Fruit fly (Drosophila melanogaster) whole organism, embryonic: ENCODE measurements around the gene CG12054.

Experiments
- Atf-2 ChIP-seq: fragments of 200-800 bp; sonication (Bioruptor generic); optimal IDR thresholded peaks from 2 replicates; lab custom pipeline; 2016; ENCODE audit warnings: missing biosample characterization, missing genetic modification characterization
- CG10654 ChIP-seq: fragments of 200-800 bp; sonication (Bioruptor generic); optimal IDR thresholded peaks from 2 replicates; lab custom pipeline; 2016; ENCODE audit warnings: missing biosample characterization, missing genetic modification characterization
- CG14667 ChIP-seq: fragments of 200-800 bp; sonication (Bioruptor generic); IDR thresholded peaks from 2 replicates; pipeline ENCODE4 v1.3.6; 2022; ENCODE audit warnings: missing biosample characterization, missing genetic modification characterization
- CG15011 ChIP-seq: fragments of 200-800 bp; sonication (Bioruptor generic); optimal IDR thresholded peaks from 3 replicates; lab custom pipeline; 2018; ENCODE audit warnings: missing biosample characterization, mild to moderate bottlenecking, missing genetic modification characterization
- CG15269 ChIP-seq: fragments of 200-800 bp; sonication (Bioruptor generic); optimal IDR thresholded peaks from 2 replicates; lab custom pipeline; 2018; ENCODE audit warnings: missing biosample characterization, mild to moderate bottlenecking, missing genetic modification characterization, moderate library complexity
- CG15514 ChIP-seq: fragments of 200-800 bp; sonication (Bioruptor generic); optimal IDR thresholded peaks from 3 replicates; lab custom pipeline; 2017; ENCODE audit warnings: missing biosample characterization, missing genetic modification characterization, mild to moderate bottlenecking, moderate library complexity, missing genetic modification reagents
- CG1647 ChIP-seq: fragments of 200-800 bp; sonication (Bioruptor generic); optimal IDR thresholded peaks from 3 replicates; lab custom pipeline; 2016; ENCODE audit warnings: missing biosample characterization, missing genetic modification characterization
- CG16813 ChIP-seq: fragments of 200-800 bp; sonication (Bioruptor generic); IDR thresholded peaks from 3 replicates; pipeline ENCODE4 v1.3.6; 2022; ENCODE audit warnings: missing biosample characterization, missing genetic modification characterization; ENCODE audit not compliant: partially characterized antibody
- CG16863 ChIP-seq: fragments of 200-800 bp; sonication (Bioruptor generic); optimal IDR thresholded peaks from 3 replicates; lab custom pipeline; 2016; ENCODE audit warnings: missing biosample characterization, missing genetic modification characterization
- CG17359 ChIP-seq: fragments of 200-800 bp; sonication (Bioruptor generic); optimal IDR thresholded peaks from 3 replicates; lab custom pipeline; 2018; ENCODE audit warnings: missing biosample characterization, mild to moderate bottlenecking, missing genetic modification characterization, moderate library complexity
- CG18262 ChIP-seq: fragments of 200-800 bp; optimal IDR thresholded peaks from 3 replicates; lab custom pipeline; 2019; ENCODE audit warnings: missing biosample characterization, mild to moderate bottlenecking, missing genetic modification characterization, moderate library complexity
- CG31224 ChIP-seq: fragments of 200-800 bp; sonication (Bioruptor generic); IDR thresholded peaks from 2 replicates; pipeline ENCODE4 v1.3.6; 2022; ENCODE audit warnings: missing biosample characterization, missing genetic modification characterization
- CG4404 ChIP-seq: fragments of 200-800 bp; sonication (Bioruptor generic); IDR thresholded peaks from 2 replicates; pipeline ENCODE4 v1.3.6; 2022; ENCODE audit warnings: missing biosample characterization, missing genetic modification characterization
- CG7745 ChIP-seq: fragments of 200-800 bp; sonication (Bioruptor generic); optimal IDR thresholded peaks from 2 replicates; lab custom pipeline; 2018; ENCODE audit warnings: missing biosample characterization, mild to moderate bottlenecking, missing genetic modification characterization, moderate library complexity
- CG9727 ChIP-seq: fragments of 200-800 bp; sonication (Bioruptor generic); optimal IDR thresholded peaks from 3 replicates; lab custom pipeline; 2017; ENCODE audit warnings: missing biosample characterization, mild to moderate bottlenecking, missing genetic modification characterization
- Chrac-16 ChIP-seq: fragments of 200-800 bp; sonication (Bioruptor generic); optimal IDR thresholded peaks from 3 replicates; lab custom pipeline; 2016; ENCODE audit warnings: missing biosample characterization, missing genetic modification characterization
- HHEX ChIP-seq: fragments of 200-800 bp; sonication (Bioruptor generic); optimal IDR thresholded peaks from 3 replicates; lab custom pipeline; 2017; ENCODE audit warnings: missing biosample characterization, mild to moderate bottlenecking, missing genetic modification characterization, missing genetic modification reagents
- Hey ChIP-seq: fragments of 200-800 bp; sonication (Bioruptor generic); optimal IDR thresholded peaks from 3 replicates; lab custom pipeline; 2018; ENCODE audit warnings: missing biosample characterization, mild to moderate bottlenecking, missing genetic modification characterization
- HmgZ ChIP-seq: fragments of 200-800 bp; sonication (Bioruptor generic); optimal IDR thresholded peaks from 2 replicates; lab custom pipeline; 2018; ENCODE audit warnings: missing biosample characterization, mild to moderate bottlenecking, missing genetic modification characterization
- Lhr ChIP-seq: fragments of 200-800 bp; sonication (Bioruptor generic); optimal IDR thresholded peaks from 3 replicates; lab custom pipeline; 2017; ENCODE audit warnings: mild to moderate bottlenecking, missing biosample characterization, missing genetic modification reagents, missing genetic modification characterization
- Med ChIP-seq: fragments of 200-800 bp; sonication (Bioruptor generic); peaks from one replicate; lab custom pipeline; 2016; ENCODE audit warnings: missing biosample characterization, missing genetic modification characterization, mild to moderate bottlenecking, inconsistent platforms, moderate library complexity
- NC2β ChIP-seq: fragments of 200-800 bp; sonication (Bioruptor generic); optimal IDR thresholded peaks from 2 replicates; lab custom pipeline; 2016; ENCODE audit warnings: missing biosample characterization, missing genetic modification characterization
- Nf-YC ChIP-seq: fragments of 200-800 bp; optimal IDR thresholded peaks from 3 replicates; lab custom pipeline; 2019; ENCODE audit warnings: missing biosample characterization, mild to moderate bottlenecking, missing genetic modification characterization, moderate library complexity
- Oaz ChIP-seq: fragments of 200-800 bp; sonication (Bioruptor generic); IDR thresholded peaks from 2 replicates; pipeline ENCODE4 v1.3.6; 2022; ENCODE audit warnings: missing biosample characterization, missing genetic modification characterization
- Pdp1 ChIP-seq, 2 experiments: fragments of 200-800 bp; sonication (Bioruptor generic); optimal IDR thresholded peaks; 3 replicates each; lab custom pipeline; 2016; ENCODE audit warnings: missing biosample characterization in 2 of 2, missing genetic modification characterization in 2 of 2, mild to moderate bottlenecking in 1 of 2, moderate library complexity in 1 of 2
- Sox100B ChIP-seq: fragments of 200-800 bp; sonication (Bioruptor generic); optimal IDR thresholded peaks from 3 replicates; lab custom pipeline; 2018; ENCODE audit warnings: missing biosample characterization, mild to moderate bottlenecking, missing genetic modification characterization
- Stat92E ChIP-seq, 3 experiments: fragments of >200 bp in 2 of 3; fragments of 200-800 bp in 1 of 3; sonication (Bioruptor generic) in 1 of 3; optimal IDR thresholded peaks; 2 replicates each; lab custom pipeline; 2017 to 2019; ENCODE audit warnings: missing biosample characterization in 3 of 3, missing genetic modification characterization in 3 of 3, mild to moderate bottlenecking in 1 of 3, moderate library complexity in 1 of 3
- Xbp1 ChIP-seq: fragments of 200-800 bp; sonication (Bioruptor generic); optimal IDR thresholded peaks from 3 replicates; lab custom pipeline; 2016; ENCODE audit warnings: missing biosample characterization, mild to moderate bottlenecking, missing genetic modification characterization
- chinmo ChIP-seq: fragments of 200-800 bp; sonication (Bioruptor generic); IDR thresholded peaks from 4 replicates; pipeline ENCODE4 v1.3.6; 2022; ENCODE audit warnings: missing biosample characterization, missing genetic modification characterization; ENCODE audit not compliant: partially characterized antibody
- ci ChIP-seq: fragments of 200-800 bp; sonication (Bioruptor generic); IDR thresholded peaks from 3 replicates; pipeline ENCODE4 v1.3.6; 2022; ENCODE audit warnings: missing biosample characterization, missing genetic modification characterization
- disco-r ChIP-seq: fragments of 200-800 bp; sonication (Bioruptor generic); optimal IDR thresholded peaks from 2 replicates; lab custom pipeline; 2016; ENCODE audit warnings: missing biosample characterization, missing genetic modification characterization
- dysf ChIP-seq: fragments of 200-800 bp; sonication (Bioruptor generic); IDR thresholded peaks from 3 replicates; pipeline ENCODE4 v1.3.6; 2022; ENCODE audit warnings: missing biosample characterization, missing genetic modification characterization
- fd3F ChIP-seq: fragments of 200-800 bp; sonication (Bioruptor generic); optimal IDR thresholded peaks from 2 replicates; lab custom pipeline; 2018; ENCODE audit warnings: missing biosample characterization, mild to moderate bottlenecking, missing genetic modification characterization, moderate library complexity
- gce ChIP-seq: fragments of 200-800 bp; sonication (Bioruptor generic); IDR thresholded peaks from 3 replicates; pipeline ENCODE4 v1.3.6; 2022; ENCODE audit warnings: missing biosample characterization, missing genetic modification characterization
- h ChIP-seq: fragments of >200 bp; optimal IDR thresholded peaks from 2 replicates; lab custom pipeline; 2017
- insv ChIP-seq, 2 experiments: fragments of 200-800 bp; sonication (Bioruptor generic); optimal IDR thresholded peaks; 3 replicates each; lab custom pipeline; 2016 to 2018; ENCODE audit warnings: missing biosample characterization in 2 of 2, missing genetic modification characterization in 2 of 2
- pb ChIP-seq: fragments of 200-800 bp; sonication (Bioruptor generic); optimal IDR thresholded peaks from 3 replicates; lab custom pipeline; 2016; ENCODE audit warnings: missing biosample characterization, missing genetic modification characterization
- psq ChIP-seq: fragments of 200-800 bp; sonication (Bioruptor generic); optimal IDR thresholded peaks from 2 replicates; lab custom pipeline; 2017; ENCODE audit warnings: missing biosample characterization, missing genetic modification characterization
- pum ChIP-seq: fragments of 200-800 bp; sonication (Bioruptor generic); optimal IDR thresholded peaks from 2 replicates; lab custom pipeline; 2016; ENCODE audit warnings: missing biosample characterization, missing genetic modification characterization
- row ChIP-seq: fragments of 200-800 bp; sonication (Bioruptor generic); IDR thresholded peaks from 3 replicates; pipeline ENCODE4 v1.3.6; 2022; ENCODE audit warnings: missing biosample characterization, missing genetic modification characterization
- salm ChIP-seq: fragments of 200-800 bp; sonication (Bioruptor generic); optimal IDR thresholded peaks from 2 replicates; lab custom pipeline; 2018; ENCODE audit warnings: missing biosample characterization, mild to moderate bottlenecking, missing genetic modification characterization
- sens ChIP-seq: fragments of 200-800 bp; sonication (Bioruptor generic); peaks from one replicate; lab custom pipeline; 2016; ENCODE audit warnings: missing biosample characterization, missing genetic modification characterization
- slp2 ChIP-seq: fragments of 200-800 bp; sonication (Bioruptor generic); optimal IDR thresholded peaks from 2 replicates; lab custom pipeline; 2016; ENCODE audit warnings: missing biosample characterization, missing genetic modification characterization
- tap ChIP-seq: fragments of 200-800 bp; optimal IDR thresholded peaks from 3 replicates; lab custom pipeline; 2019; ENCODE audit warnings: missing biosample characterization, mild to moderate bottlenecking, missing genetic modification characterization, moderate library complexity
- tin ChIP-seq: fragments of 200-800 bp; sonication (Bioruptor generic); optimal IDR thresholded peaks from 3 replicates; lab custom pipeline; 2016; ENCODE audit warnings: missing biosample characterization, missing genetic modification characterization
- tll ChIP-seq, 2 experiments: fragments of 200-800 bp in 1 of 2; fragments of >200 bp in 1 of 2; sonication (Bioruptor generic) in 1 of 2; optimal IDR thresholded peaks; 2 replicates each; lab custom pipeline; 2017 to 2019; ENCODE audit warnings: missing biosample characterization in 2 of 2, missing genetic modification characterization in 2 of 2, mild to moderate bottlenecking in 1 of 2, moderate library complexity in 1 of 2
- unc-4 ChIP-seq: fragments of 200-800 bp; sonication (Bioruptor generic); IDR thresholded peaks from 2 replicates; pipeline ENCODE4 v1.3.6; 2022; ENCODE audit warnings: missing biosample characterization, missing genetic modification characterization; ENCODE audit not compliant: partially characterized antibody
- wor ChIP-seq: fragments of 200-800 bp; sonication (Bioruptor generic); IDR thresholded peaks from 2 replicates; pipeline ENCODE4 v1.3.6; 2022; ENCODE audit warnings: missing biosample characterization, missing genetic modification characterization

The CG12054 gene

dm6 chr3R:31252093-31252962, 31.8 kb downstream of the CG12054 start, which contains the start of the genes qless and mRpL32 (continued):
- no peak for TF ChIP-seq disco-r (GFP tag; lab: Kevin White, UChicago)
- TF ChIP-seq CG18262 (tag; lab: Kevin White, UChicago) = peak; percentile 74
- TF ChIP-seq pum = peak; percentile 73
- TF ChIP-seq ci = peak; percentile 68
- TF ChIP-seq Chrac-16 (GFP tag; lab: Kevin White, UChicago) = peak; percentile 54
- TF ChIP-seq unc-4 (GFP tag; lab: Robert Waterston, UW) = peak; percentile 83
- TF ChIP-seq CG4404 (GFP tag; lab: Robert Waterston, UW) = peak; percentile 74
- peak; percentile 74 for TF ChIP-seq dysf (GFP tag; lab: Robert Waterston, UW)
- TF ChIP-seq CG15514 (GFP tag; lab: Kevin White, UChicago) = peak; percentile 45
- peak; percentile 39; the same call in 1 of the 3 replicates for TF ChIP-seq gce
- peak; percentile 52; the same call in 1 of the 4 replicates for TF ChIP-seq chinmo
- no peak for TF ChIP-seq pb
- TF ChIP-seq tin = peak; percentile 82
- TF ChIP-seq CG16863 (GFP tag; lab: Kevin White, UChicago) = peak; percentile 21
- TF ChIP-seq Oaz (GFP tag; lab: Robert Waterston, UW) = no peak
- TF ChIP-seq fd3F (GFP tag; lab: Kevin White, UChicago) = no peak
- TF ChIP-seq sens (GFP tag; lab: Kevin White, UChicago) = peak; percentile 94
- no peak for TF ChIP-seq Lhr (GFP tag; lab: Kevin White, UChicago)
- peak; percentile 48 for TF ChIP-seq slp2 (GFP tag; lab: Kevin White, UChicago)
- TF ChIP-seq tll (GFP tag; optimal IDR thresholded peaks at IDR 0.05; lab: Kevin White, UChicago) = peak in 1 of 2 experiments; percentile 13
- TF ChIP-seq Pdp1 (GFP tag; optimal IDR thresholded peaks at IDR 0.05; lab: Kevin White, UChicago) = peak; percentile 71 to 99
- no peak for TF ChIP-seq HHEX
- TF ChIP-seq CG16813 (GFP tag; lab: Robert Waterston, UW) = peak; percentile 70
- no peak for TF ChIP-seq wor (GFP tag; lab: Robert Waterston, UW)
- TF ChIP-seq salm (tag; lab: Kevin White, UChicago) = no peak
- no peak for TF ChIP-seq psq (GFP tag; lab: Kevin White, UChicago)
- TF ChIP-seq Stat92E (GFP tag; optimal IDR thresholded peaks at IDR 0.05; lab: Kevin White, UChicago) = no peak
- TF ChIP-seq CG9727 = peak; percentile 60
- TF ChIP-seq tap (tag; lab: Kevin White, UChicago) = no peak
- peak; percentile 71 for TF ChIP-seq CG31224 (GFP tag; lab: Robert Waterston, UW)
- TF ChIP-seq h = no peak
- peak; percentile 72 for TF ChIP-seq CG10654 (GFP tag; lab: Kevin White, UChicago)
- TF ChIP-seq CG15269 = no peak
- peak; percentile 48 for TF ChIP-seq Xbp1
- peak; percentile 22; the same call in 1 of the 2 replicates for TF ChIP-seq CG14667 (GFP tag; lab: Robert Waterston, UW)
- no peak for TF ChIP-seq Nf-YC
- peak; percentile 75 for TF ChIP-seq row (GFP tag; lab: Robert Waterston, UW)
- TF ChIP-seq CG15011 (GFP tag; lab: Kevin White, UChicago) = no peak
- peak; percentile 7 for TF ChIP-seq HmgZ (tag; lab: Kevin White, UChicago)
- peak; percentile 25 for TF ChIP-seq NC2β
- peak; percentile 46 for TF ChIP-seq Sox100B (GFP tag; lab: Kevin White, UChicago)
- TF ChIP-seq CG1647 (GFP tag; lab: Kevin White, UChicago) = peak; percentile 61
- TF ChIP-seq Atf-2 (GFP tag; lab: Kevin White, UChicago) = peak; percentile 25
- no peak for TF ChIP-seq Hey
- no peak for TF ChIP-seq insv (GFP tag; optimal IDR thresholded peaks at IDR 0.05; lab: Kevin White, UChicago)
- TF ChIP-seq CG7745 (tag; lab: Kevin White, UChicago) = no peak
- TF ChIP-seq Med = peak; percentile 94
- TF ChIP-seq CG17359 (tag; lab: Kevin White, UChicago) = peak; percentile 76
